Fruit fly (Drosophila melanogaster) whole organism, adult: ENCODE data around the gene Mettl14.
A peak's percentile ranks its signal among the peaks of the same experiment; 100 is the strongest.

Experiments
- CG11617 ChIP-seq: fragments of 200-800 bp; sonication (Bioruptor generic); optimal IDR thresholded peaks from 2 replicates; lab custom pipeline; 2017; ENCODE audit warnings: mild to moderate bottlenecking, missing biosample characterization, missing genetic modification reagents, missing genetic modification characterization
- CG12768 ChIP-seq: fragments of 200-800 bp; sonication (Bioruptor generic); optimal IDR thresholded peaks from 2 replicates; lab custom pipeline; 2017; ENCODE audit warnings: missing biosample characterization, missing genetic modification characterization, mild to moderate bottlenecking, moderate library complexity, missing genetic modification reagents
- CG14711 ChIP-seq: fragments of 200-800 bp; sonication (Bioruptor generic); optimal IDR thresholded peaks from 2 replicates; lab custom pipeline; 2018; ENCODE audit warnings: missing biosample characterization, mild to moderate bottlenecking, missing genetic modification characterization, moderate library complexity
- CG1620 ChIP-seq: fragments of 200-800 bp; sonication (Bioruptor generic); optimal IDR thresholded peaks from 2 replicates; lab custom pipeline; 2016; ENCODE audit warnings: missing biosample characterization, missing genetic modification characterization
- CG33017 ChIP-seq: fragments of 200-800 bp; sonication (Bioruptor generic); optimal IDR thresholded peaks from 2 replicates; lab custom pipeline; 2018; ENCODE audit warnings: missing biosample characterization, mild to moderate bottlenecking, missing genetic modification characterization, moderate library complexity
- CG5204 ChIP-seq: fragments of 200-800 bp; sonication (Bioruptor generic); optimal IDR thresholded peaks from 2 replicates; lab custom pipeline; 2016; ENCODE audit warnings: missing biosample characterization, missing genetic modification characterization
- CG7045 ChIP-seq: fragments of 200-800 bp; sonication (Bioruptor generic); optimal IDR thresholded peaks from 2 replicates; lab custom pipeline; 2017; ENCODE audit warnings: missing biosample characterization, mild to moderate bottlenecking, missing genetic modification characterization
- CG7101 ChIP-seq: fragments of 200-800 bp; sonication (Bioruptor generic); optimal IDR thresholded peaks from 2 replicates; lab custom pipeline; 2018; ENCODE audit warnings: missing biosample characterization, mild to moderate bottlenecking, missing genetic modification characterization, moderate library complexity
- Clk ChIP-seq: fragments of 200-800 bp; sonication (Bioruptor generic); optimal IDR thresholded peaks from 2 replicates; lab custom pipeline; 2017; ENCODE audit warnings: missing biosample characterization, missing genetic modification characterization
- Crg-1 ChIP-seq: fragments of 200-800 bp; sonication (Bioruptor generic); optimal IDR thresholded peaks from 2 replicates; lab custom pipeline; 2016; ENCODE audit warnings: missing biosample characterization, missing genetic modification characterization
- Hr96 ChIP-seq: fragments of 200-800 bp; sonication (Bioruptor generic); optimal IDR thresholded peaks from 2 replicates; lab custom pipeline; 2016; ENCODE audit warnings: missing biosample characterization, missing genetic modification characterization
- Mnt ChIP-seq: fragments of 200-800 bp; sonication (Bioruptor generic); optimal IDR thresholded peaks from 2 replicates; lab custom pipeline; 2016; ENCODE audit warnings: missing biosample characterization, mild to moderate bottlenecking, missing genetic modification characterization
- bab1 ChIP-seq: fragments of 200-800 bp; sonication (Bioruptor generic); optimal IDR thresholded peaks from 3 replicates; lab custom pipeline; 2019; ENCODE audit warnings: missing biosample characterization, mild to moderate bottlenecking, missing genetic modification characterization, moderate library complexity
- cic ChIP-seq: fragments of 200-800 bp; sonication (Bioruptor generic); optimal IDR thresholded peaks from 2 replicates; lab custom pipeline; 2017; ENCODE audit warnings: missing biosample characterization, mild to moderate bottlenecking, missing genetic modification characterization, moderate library complexity
- cnc ChIP-seq, 2 experiments: fragments of >200 bp; optimal IDR thresholded peaks; 2 replicates each; lab custom pipeline; 2017
- kay ChIP-seq: fragments of 200-800 bp; sonication (Bioruptor generic); peaks from one replicate; lab custom pipeline; 2016; ENCODE audit warnings: missing biosample characterization, missing genetic modification characterization, borderline replicate concordance
- ovo ChIP-seq: fragments of 200-800 bp; sonication (Bioruptor generic); optimal IDR thresholded peaks from 2 replicates; lab custom pipeline; 2016; ENCODE audit warnings: missing biosample characterization, missing genetic modification characterization
- pad ChIP-seq: fragments of 200-800 bp; sonication (Bioruptor generic); optimal IDR thresholded peaks from 3 replicates; lab custom pipeline; 2017; ENCODE audit warnings: missing biosample characterization, missing genetic modification characterization, mild to moderate bottlenecking, moderate library complexity, missing genetic modification reagents
- tj ChIP-seq: fragments of 200-800 bp; sonication (Bioruptor generic); optimal IDR thresholded peaks from 3 replicates; lab custom pipeline; 2017; ENCODE audit warnings: missing biosample characterization, mild to moderate bottlenecking, missing genetic modification characterization, moderate library complexity
- toe ChIP-seq: fragments of 200-800 bp; sonication (Bioruptor generic); optimal IDR thresholded peaks from 2 replicates; lab custom pipeline; 2016; ENCODE audit warnings: missing biosample characterization, missing genetic modification characterization

Mettl14 gene

DNA sequence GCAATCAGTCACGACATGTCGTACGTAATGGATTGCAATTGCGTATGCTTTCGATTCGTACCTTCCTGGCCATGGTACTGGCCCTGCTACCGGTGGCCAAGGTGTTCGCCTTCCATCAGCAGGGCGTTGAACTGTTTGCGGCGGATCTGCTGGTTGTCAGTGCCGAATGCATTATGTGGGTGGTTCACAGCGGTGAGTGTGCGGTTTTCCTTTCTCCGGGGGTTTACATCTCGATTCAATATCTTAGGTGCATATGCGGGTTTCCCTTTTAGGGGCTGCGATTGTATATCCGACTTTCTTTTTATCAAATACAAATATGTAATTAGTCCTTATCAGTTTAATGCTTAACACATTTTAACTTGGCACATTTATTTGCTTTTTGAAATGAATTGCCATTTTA is 3.5 kb downstream of the Mettl14 start:
- TF ChIP-seq tj (GFP tag; lab: Kevin White, UChicago): no peak
- no peak for TF ChIP-seq CG14711 (tag; lab: Kevin White, UChicago)

DNA sequence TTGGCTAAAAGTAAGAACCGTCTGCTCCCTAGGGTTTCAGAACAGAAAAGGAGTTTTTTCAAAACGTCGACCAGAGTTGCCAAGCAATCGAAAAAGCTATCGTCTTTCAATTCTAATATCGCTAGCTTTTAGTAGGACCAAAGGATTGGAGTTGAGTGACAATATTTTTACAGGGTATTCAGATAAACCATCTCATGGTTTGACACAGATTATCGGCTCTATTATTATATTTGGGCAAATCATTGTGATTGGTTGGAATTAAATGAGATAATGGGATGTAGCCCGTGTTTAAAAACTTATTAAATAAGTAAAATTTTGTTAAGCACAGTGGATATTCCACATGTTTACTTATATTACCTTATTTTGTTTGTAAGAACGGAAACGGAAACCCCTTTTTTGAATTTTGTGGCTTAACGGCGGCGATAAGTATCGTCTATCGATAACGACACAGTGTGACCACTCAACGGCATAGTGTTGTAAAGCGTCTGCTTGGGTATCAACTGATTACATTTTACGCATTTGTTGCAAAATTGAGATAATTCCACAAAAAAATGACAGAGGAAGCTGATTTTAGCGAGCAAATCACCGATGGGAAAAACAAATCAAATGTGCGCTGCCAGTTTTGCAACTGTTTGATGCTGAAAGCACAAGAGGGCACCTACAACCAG is 11.8 kb downstream of the Mettl14 start, which contains the start of the genes mtsh and strat:
TSS of gene mtsh (minus strand) at position 51 of the 668 bp plus-strand sequence.
TSS of gene strat (plus strand) at position 471 of the 668 bp plus-strand sequence.
- TF ChIP-seq CG1620 (peak; percentile 50), CG33017 (tag; lab: Kevin White, UChicago) (peak; percentile 32), CG7045 (GFP tag; lab: Kevin White, UChicago) (peak; percentile 65), toe (GFP tag; lab: Kevin White, UChicago) (no peak), tj (GFP tag; lab: Kevin White, UChicago) (peak; percentile 58), CG12768 (GFP tag; lab: Kevin White, UChicago) (peak; percentile 61), CG7101 (tag; lab: Kevin White, UChicago) (peak; percentile 66), Mnt (GFP tag; lab: Kevin White, UChicago) (peak; percentile 60), Clk (GFP tag; lab: Kevin White, UChicago) (no peak), Hr96 (no peak), cic (GFP tag; lab: Kevin White, UChicago) (peak; percentile 53), Crg-1 (GFP tag; lab: Kevin White, UChicago) (peak; percentile 77), CG11617 (GFP tag; lab: Kevin White, UChicago) (peak; percentile 68), cnc (optimal IDR thresholded peaks at IDR 0.05; lab: Kevin White, UChicago) (no peak), CG14711 (tag; lab: Kevin White, UChicago) (peak; percentile 63), CG5204 (GFP tag; lab: Kevin White, UChicago) (no peak), pad (GFP tag; lab: Kevin White, UChicago) (peak; percentile 60), bab1 (peak; percentile 80), kay (no peak), ovo (peak; percentile 47)

DNA sequence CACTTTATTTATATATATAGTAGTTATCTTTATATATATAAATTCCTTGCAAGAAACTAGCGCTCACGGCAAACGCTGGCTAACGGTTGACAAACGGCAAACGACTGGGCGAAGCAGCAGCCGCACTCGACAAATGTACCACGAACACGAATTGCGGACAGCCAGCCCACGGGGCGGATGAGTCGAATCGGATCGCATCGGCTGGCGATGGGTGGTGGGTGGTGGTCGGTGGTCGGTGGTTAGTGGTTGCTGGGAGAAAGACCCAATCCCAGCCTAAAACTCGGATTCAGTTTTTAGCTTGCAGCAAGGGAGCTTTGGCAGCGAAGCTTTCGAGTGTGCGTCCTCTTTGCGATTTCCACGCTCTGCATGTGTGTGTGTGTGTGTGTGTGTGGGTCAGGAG is 16.9 kb downstream of the Mettl14 start, which contains the start of gene CG7781:
TSS of gene CG7781 (minus strand) at position 260 of the 400 bp plus-strand sequence.
- TF ChIP-seq CG12768 (GFP tag; lab: Kevin White, UChicago): peak; percentile 59
- no peak for TF ChIP-seq pad (GFP tag; lab: Kevin White, UChicago)
- no peak for TF ChIP-seq CG11617 (GFP tag; lab: Kevin White, UChicago)
- TF ChIP-seq cic (GFP tag; lab: Kevin White, UChicago): peak; percentile 34
- no peak for TF ChIP-seq bab1
- no peak for TF ChIP-seq Mnt (GFP tag; lab: Kevin White, UChicago)

DNA sequence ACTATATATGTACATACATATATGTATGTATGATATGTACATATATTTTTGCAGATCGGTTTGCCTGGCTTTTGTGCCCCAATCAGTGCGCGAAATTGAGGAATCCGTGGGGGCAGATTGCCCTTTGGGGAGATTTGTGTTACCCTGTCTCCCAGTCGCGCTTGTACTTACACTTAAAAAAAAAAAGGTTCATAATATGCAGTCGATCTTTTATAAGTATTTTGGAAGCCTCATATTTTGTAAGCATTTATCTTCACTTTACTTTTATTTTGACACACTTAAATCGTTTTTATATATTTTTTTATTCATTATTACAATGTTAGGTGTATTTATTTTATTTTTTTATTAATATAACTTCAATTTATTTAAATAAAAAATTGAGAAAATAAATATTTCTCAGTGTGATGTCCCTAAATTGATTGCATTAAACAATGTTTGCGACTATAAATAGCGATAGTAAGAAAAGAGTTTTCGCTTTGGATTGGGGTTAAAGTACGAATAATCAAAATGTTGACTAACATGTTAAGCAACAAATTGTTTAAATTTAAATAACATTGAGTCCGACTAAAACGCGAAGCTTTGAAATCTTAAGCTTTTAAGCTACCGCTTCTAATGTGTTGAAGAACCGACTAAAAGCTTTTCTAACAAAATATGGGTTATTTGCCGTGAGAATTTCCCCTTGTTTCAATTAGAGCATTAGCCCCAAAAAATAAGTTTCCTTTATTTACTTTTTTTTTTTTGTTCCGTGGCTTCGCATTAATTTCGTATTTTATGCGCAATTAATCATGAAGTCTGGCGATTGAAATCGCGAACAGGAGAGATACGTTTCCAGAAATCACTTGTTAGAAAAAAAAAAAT is 18.4 kb downstream of the Mettl14 start:
- no peak for TF ChIP-seq tj (GFP tag; lab: Kevin White, UChicago)
- TF ChIP-seq CG1620: no peak
- peak; percentile 17 for TF ChIP-seq CG7101 (tag; lab: Kevin White, UChicago)
- TF ChIP-seq CG11617 (GFP tag; lab: Kevin White, UChicago): peak; percentile 42
- no peak for TF ChIP-seq CG7045 (GFP tag; lab: Kevin White, UChicago)
- TF ChIP-seq CG12768 (GFP tag; lab: Kevin White, UChicago): peak; percentile 59
- TF ChIP-seq CG33017 (tag; lab: Kevin White, UChicago): peak; percentile 68

DNA sequence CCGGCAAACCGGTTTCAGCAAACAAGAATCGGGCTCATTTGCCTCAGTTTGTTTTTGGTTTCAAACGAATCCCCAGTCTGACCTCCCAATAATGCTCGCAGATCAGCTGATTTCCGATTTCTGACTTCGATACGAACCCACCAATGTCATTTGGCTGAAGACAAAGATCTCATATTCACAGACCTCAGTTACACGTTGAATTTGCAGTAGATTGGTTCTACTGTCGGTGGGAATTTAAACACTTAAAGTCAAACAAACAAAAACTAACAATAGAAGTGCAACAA is 19.0 kb downstream of the Mettl14 start, which contains the start of gene CG14275:
TSS of gene CG14275 (plus strand) at position 185 of the 284 bp plus-strand sequence.
- no peak for TF ChIP-seq Crg-1 (GFP tag; lab: Kevin White, UChicago)
- no peak for TF ChIP-seq ovo
- no peak for TF ChIP-seq tj (GFP tag; lab: Kevin White, UChicago)

DNA sequence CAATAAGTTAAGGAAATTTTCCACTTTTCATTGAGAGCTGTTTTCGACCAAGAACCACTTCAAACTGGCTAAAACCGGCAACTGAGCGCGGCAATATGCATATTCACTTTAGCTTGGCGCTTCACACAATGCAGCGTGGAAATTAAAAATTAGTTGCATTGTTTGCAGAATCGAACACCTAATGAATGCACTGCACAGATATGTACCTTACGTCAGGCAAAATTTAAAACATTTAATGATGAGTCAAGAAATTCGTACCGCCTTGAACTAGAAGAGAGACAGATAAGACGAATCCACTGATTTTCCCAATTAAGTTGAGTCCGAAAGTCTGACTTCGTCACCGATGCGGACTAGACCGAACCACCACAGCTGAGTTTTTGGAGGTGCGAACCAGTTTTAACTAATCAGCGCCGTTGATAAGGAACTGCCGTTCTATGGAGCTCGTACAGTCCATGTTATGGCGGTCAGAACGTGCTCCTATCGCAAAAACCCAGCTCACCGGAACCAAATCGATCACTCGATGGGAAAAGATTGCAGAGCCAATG is 19.6 kb downstream of the Mettl14 start:
- no peak for TF ChIP-seq kay
- TF ChIP-seq tj (GFP tag; lab: Kevin White, UChicago): peak; percentile 96

DNA sequence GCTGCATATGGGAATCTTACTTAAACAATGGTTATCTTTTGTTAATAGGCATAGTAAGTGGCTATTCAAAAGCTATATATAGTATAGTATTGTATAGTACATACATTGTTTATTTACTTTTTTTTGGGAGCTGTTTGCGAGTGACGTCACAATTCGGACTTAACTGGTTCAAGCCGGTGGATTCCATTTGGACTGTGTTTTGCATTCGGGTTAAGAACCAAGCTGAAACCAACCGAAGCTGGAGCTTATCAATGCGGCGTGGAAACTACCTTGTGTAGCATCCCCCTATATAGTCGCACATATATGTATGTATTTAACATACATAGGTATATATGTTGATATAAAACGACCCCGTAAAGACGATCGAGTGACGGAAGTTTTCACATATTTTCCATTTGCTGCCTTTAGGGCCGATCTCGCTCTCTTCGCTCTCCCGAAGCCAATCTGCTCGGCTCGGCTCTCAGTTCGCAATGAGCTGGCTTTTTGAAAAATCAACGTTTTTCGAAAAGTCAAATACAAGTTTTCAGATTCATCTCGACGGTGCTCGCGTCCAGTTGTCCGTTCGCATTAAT is 20.4 kb downstream of the Mettl14 start:
- TF ChIP-seq kay (peak; percentile 85), toe (GFP tag; lab: Kevin White, UChicago) (no peak)
